Worm (Caenorhabditis elegans) whole organism, mixed stage, embryonic: ENCODE results near the gene oac-31.

Experiments used
- blmp-1 ChIP-seq: fragments of 150-350 bp; optimal IDR thresholded peaks from 2 replicates; lab custom pipeline; 2014; ENCODE audit warnings: missing biosample characterization, missing genetic modification characterization
- ceh-83 ChIP-seq: fragments of 200-800 bp; sonication (Bioruptor generic); optimal IDR thresholded peaks from 2 replicates; lab custom pipeline; 2018; ENCODE audit warnings: mild to moderate bottlenecking, missing genetic modification characterization, missing compliant biosample characterization
- ham-2 ChIP-seq: fragments of 200-800 bp; sonication (Bioruptor generic); optimal IDR thresholded peaks from 2 replicates; lab custom pipeline; 2018; ENCODE audit warnings: mild to moderate bottlenecking, missing genetic modification characterization, missing compliant biosample characterization
- lsy-2 ChIP-seq: fragments of 150-350 bp; optimal IDR thresholded peaks from 2 replicates; lab custom pipeline; 2014; ENCODE audit warnings: missing biosample characterization, missing genetic modification characterization
- mep-1 ChIP-seq: fragments of 150-350 bp; optimal IDR thresholded peaks from 2 replicates; lab custom pipeline; 2017; ENCODE audit warnings: missing biosample characterization, missing genetic modification reagents, missing genetic modification characterization, inconsistent platforms
- nhr-12 ChIP-seq: fragments of 150-350 bp; optimal IDR thresholded peaks from 2 replicates; lab custom pipeline; 2014; ENCODE audit warnings: missing biosample characterization, missing genetic modification characterization
- nhr-76 ChIP-seq: sonication (generic microtip); optimal IDR thresholded peaks from 2 replicates; lab custom pipeline; 2017; ENCODE audit warnings: missing biosample characterization, missing genetic modification characterization
- snpc-4 ChIP-seq: fragments of 150-350 bp; optimal IDR thresholded peaks from 2 replicates; lab custom pipeline; 2014; ENCODE audit warnings: missing biosample characterization, missing genetic modification characterization
- tbx-8 ChIP-seq: fragments of 200-800 bp; sonication (Bioruptor generic); optimal IDR thresholded peaks from 2 replicates; lab custom pipeline; 2018; ENCODE audit warnings: mild to moderate bottlenecking, missing genetic modification characterization, moderate library complexity, missing compliant biosample characterization
- unc-39 ChIP-seq: fragments of 150-350 bp; optimal IDR thresholded peaks from 2 replicates; lab custom pipeline; 2014; ENCODE audit warnings: missing biosample characterization, missing genetic modification characterization
- unc-62 ChIP-seq: fragments of 150-350 bp; optimal IDR thresholded peaks from 2 replicates; lab custom pipeline; 2014; ENCODE audit warnings: missing biosample characterization, missing genetic modification reagents, missing genetic modification characterization
- zip-8 ChIP-seq: fragments of 150-350 bp; optimal IDR thresholded peaks from 2 replicates; lab custom pipeline; 2014; ENCODE audit warnings: missing biosample characterization, missing genetic modification characterization

DNA sequence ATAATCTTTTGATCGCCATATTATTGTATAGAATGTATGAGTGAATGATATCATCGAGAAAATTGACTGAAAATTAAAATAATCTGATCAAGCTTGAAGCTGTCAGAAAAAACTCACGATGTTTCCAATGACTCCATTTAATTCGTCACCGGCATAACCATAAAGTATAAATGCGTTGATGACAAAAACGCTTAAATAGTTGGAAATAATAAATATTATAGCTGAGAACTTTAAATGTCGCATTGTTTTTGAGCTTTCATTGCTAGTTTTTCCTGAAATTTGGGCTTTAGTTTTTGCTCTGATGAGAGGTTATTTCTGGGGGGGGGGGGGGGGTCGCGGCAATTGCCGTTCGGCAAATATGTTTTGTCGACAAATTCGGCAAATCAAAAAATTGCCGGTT lies 9.5 kb upstream of the oac-31 start:
- TF ChIP-seq zip-8 (tag; lab: Kevin White, UChicago) (no peak), unc-62 (no peak), tbx-8 (GFP tag; lab: Kevin White, UChicago) (no peak), lsy-2 (tag; lab: Kevin White, UChicago) (no peak), mep-1 (no peak), ham-2 (GFP tag; lab: Kevin White, UChicago) (no peak), snpc-4 (tag; lab: Kevin White, UChicago) (no peak), unc-39 (tag; lab: Kevin White, UChicago) (no peak), nhr-12 (no peak), ceh-83 (GFP tag; lab: Kevin White, UChicago) (no peak), blmp-1 (tag; lab: Kevin White, UChicago) (no peak), nhr-76 (tag; lab: Kevin White, UChicago) (no peak)
